Worm (Caenorhabditis elegans): Measurements from ENCODE around the gene srsx-2.

ce11 chrV:17429262-17429661, 9.0 kb downstream of the srsx-2 start:
- TF ChIP-seq mdl-1 (tag; optimal IDR thresholded peaks at IDR 0.05) (no peak), ces-1 (GFP tag; optimal IDR thresholded peaks at IDR 0.05) (no peak), unc-62 (GFP tag; optimal IDR thresholded peaks at IDR 0.05) (no peak), nhr-28 (tag; optimal IDR thresholded peaks at IDR 0.05) (no peak), ceh-63 (GFP tag; optimal IDR thresholded peaks at IDR 0.05) (no peak), jun-1 (tag; optimal IDR thresholded peaks at IDR 0.05) (no peak), aha-1 (tag; optimal IDR thresholded peaks at IDR 0.05) (no peak), ztf-11 (tag; optimal IDR thresholded peaks at IDR 0.05) (no peak), elt-2 (tag; optimal IDR thresholded peaks at IDR 0.05) (no peak)

Measured in whole organism, L1 larva.